Fruit fly (Drosophila melanogaster) whole organism, embryonic: Measurements from ENCODE around the gene CG6040.
A peak's percentile ranks its signal among the peaks of the same experiment; 100 is the strongest.

ENCODE experiments used
- Atf-2 ChIP-seq: fragments of 200-800 bp; sonication (Bioruptor generic); optimal IDR thresholded peaks from 2 replicates; lab custom pipeline; 2016; ENCODE audit warnings: missing biosample characterization, missing genetic modification characterization
- Atf3 ChIP-seq: fragments of 200-800 bp; sonication (Bioruptor generic); optimal IDR thresholded peaks from 3 replicates; lab custom pipeline; 2016; ENCODE audit warnings: missing biosample characterization, missing genetic modification characterization
- CG10431 ChIP-seq: fragments of 200-800 bp; sonication (Bioruptor generic); optimal IDR thresholded peaks from 3 replicates; lab custom pipeline; 2018; ENCODE audit warnings: missing biosample characterization, mild to moderate bottlenecking, missing genetic modification characterization
- CG13123 ChIP-seq: fragments of 200-800 bp; sonication (Bioruptor generic); optimal IDR thresholded peaks from 2 replicates; lab custom pipeline; 2016; ENCODE audit warnings: missing biosample characterization, missing genetic modification characterization
- CG13894 ChIP-seq: fragments of 200-800 bp; sonication (Bioruptor generic); optimal IDR thresholded peaks from 3 replicates; lab custom pipeline; 2018; ENCODE audit warnings: missing biosample characterization, mild to moderate bottlenecking, missing genetic modification characterization, moderate library complexity
- CG14441 ChIP-seq: fragments of 200-800 bp; sonication (Bioruptor generic); IDR thresholded peaks from 2 replicates; pipeline ENCODE4 v1.3.6; 2022; ENCODE audit warnings: missing biosample characterization, missing genetic modification characterization
- CG14667 ChIP-seq: fragments of 200-800 bp; sonication (Bioruptor generic); IDR thresholded peaks from 2 replicates; pipeline ENCODE4 v1.3.6; 2022; ENCODE audit warnings: missing biosample characterization, missing genetic modification characterization
- CG15514 ChIP-seq: fragments of 200-800 bp; sonication (Bioruptor generic); optimal IDR thresholded peaks from 3 replicates; lab custom pipeline; 2017; ENCODE audit warnings: missing biosample characterization, missing genetic modification characterization, mild to moderate bottlenecking, moderate library complexity, missing genetic modification reagents
- CG16815 ChIP-seq: fragments of 200-800 bp; sonication (Bioruptor generic); optimal IDR thresholded peaks from 3 replicates; lab custom pipeline; 2017; ENCODE audit warnings: missing biosample characterization, mild to moderate bottlenecking, missing genetic modification characterization
- CG16863 ChIP-seq: fragments of 200-800 bp; sonication (Bioruptor generic); optimal IDR thresholded peaks from 3 replicates; lab custom pipeline; 2016; ENCODE audit warnings: missing biosample characterization, missing genetic modification characterization
- CG17612 ChIP-seq: fragments of 200-800 bp; sonication (Bioruptor generic); IDR thresholded peaks from 2 replicates; pipeline ENCODE4 v1.3.6; 2022; ENCODE audit warnings: missing biosample characterization, missing genetic modification characterization
- CG2202 ChIP-seq: fragments of 200-800 bp; sonication (Bioruptor generic); optimal IDR thresholded peaks from 2 replicates; lab custom pipeline; 2018; ENCODE audit warnings: missing biosample characterization, mild to moderate bottlenecking, missing genetic modification characterization
- CG30020 ChIP-seq: fragments of 200-800 bp; optimal IDR thresholded peaks from 2 replicates; lab custom pipeline; 2019; ENCODE audit warnings: missing biosample characterization, mild to moderate bottlenecking, missing genetic modification characterization, moderate library complexity
- CG31224 ChIP-seq: fragments of 200-800 bp; sonication (Bioruptor generic); IDR thresholded peaks from 2 replicates; pipeline ENCODE4 v1.3.6; 2022; ENCODE audit warnings: missing biosample characterization, missing genetic modification characterization
- CG3726 ChIP-seq: fragments of 200-800 bp; sonication (Bioruptor generic); IDR thresholded peaks from 3 replicates; pipeline ENCODE4, ENCODE4 v1.3.6; 2022; ENCODE audit warnings: missing biosample characterization, missing genetic modification characterization
- CG3838 ChIP-seq: fragments of 200-800 bp; sonication (Bioruptor generic); optimal IDR thresholded peaks from 3 replicates; lab custom pipeline; 2016; ENCODE audit warnings: missing biosample characterization, missing genetic modification characterization
- CG4707 ChIP-seq: fragments of 200-800 bp; sonication (Bioruptor generic); optimal IDR thresholded peaks from 2 replicates; lab custom pipeline; 2018; ENCODE audit warnings: missing biosample characterization, mild to moderate bottlenecking, missing genetic modification characterization, moderate library complexity
- CG4730 ChIP-seq: fragments of 200-800 bp; sonication (Bioruptor generic); IDR thresholded peaks from 2 replicates; pipeline ENCODE4 v1.3.6; 2022; ENCODE audit warnings: missing biosample characterization, missing genetic modification characterization
- CG5953 ChIP-seq: fragments of 200-800 bp; sonication (Bioruptor generic); IDR thresholded peaks from 2 replicates; pipeline ENCODE4 v1.3.6; 2022; ENCODE audit warnings: missing biosample characterization, missing genetic modification characterization
- CG6813 ChIP-seq: fragments of 200-800 bp; sonication (Bioruptor generic); optimal IDR thresholded peaks from 2 replicates; lab custom pipeline; 2017; ENCODE audit warnings: missing biosample characterization, missing genetic modification characterization, mild to moderate bottlenecking, moderate library complexity, missing genetic modification reagents
- CG7372 ChIP-seq: fragments of 200-800 bp; sonication (Bioruptor generic); IDR thresholded peaks from 2 replicates; pipeline ENCODE4 v1.3.6; 2022; ENCODE audit warnings: missing biosample characterization, missing genetic modification characterization
- CG7987 ChIP-seq: fragments of 200-800 bp; sonication (Bioruptor generic); optimal IDR thresholded peaks from 2 replicates; lab custom pipeline; 2018; ENCODE audit warnings: missing biosample characterization, mild to moderate bottlenecking, missing genetic modification characterization, moderate library complexity
- CG9437 ChIP-seq: fragments of 200-800 bp; sonication (Bioruptor generic); optimal IDR thresholded peaks from 2 replicates; lab custom pipeline; 2018; ENCODE audit warnings: missing biosample characterization, mild to moderate bottlenecking, missing genetic modification characterization
- CkIIα-i1 ChIP-seq: fragments of 200-800 bp; sonication (Bioruptor generic); IDR thresholded peaks from 2 replicates; pipeline ENCODE4 v1.3.6; 2022; ENCODE audit warnings: missing biosample characterization, missing genetic modification characterization
- Deaf1 ChIP-seq: fragments of 200-800 bp; optimal IDR thresholded peaks from 3 replicates; lab custom pipeline; 2019; ENCODE audit warnings: missing biosample characterization, mild to moderate bottlenecking, missing genetic modification characterization, moderate library complexity
- Dip2 ChIP-seq: fragments of 200-800 bp; sonication (Bioruptor generic); IDR thresholded peaks from 2 replicates; pipeline ENCODE4 v1.3.6; 2022; ENCODE audit warnings: missing biosample characterization, missing genetic modification characterization
- Doc3 ChIP-seq: fragments of 200-800 bp; sonication (Bioruptor generic); IDR thresholded peaks from 3 replicates; pipeline ENCODE4 v1.3.6; 2022; ENCODE audit warnings: missing biosample characterization, missing genetic modification characterization; ENCODE audit not compliant: partially characterized antibody
- Eip74EF ChIP-seq, 2 experiments: fragments of 200-800 bp in 1 of 2; fragments of >200 bp in 1 of 2; sonication (Bioruptor generic) in 1 of 2; optimal IDR thresholded peaks; 2 replicates each; lab custom pipeline; 2017 to 2019; ENCODE audit warnings: missing biosample characterization in 2 of 2, missing genetic modification characterization in 2 of 2, mild to moderate bottlenecking in 1 of 2, moderate library complexity in 1 of 2
- Lhr ChIP-seq: fragments of 200-800 bp; sonication (Bioruptor generic); optimal IDR thresholded peaks from 3 replicates; lab custom pipeline; 2017; ENCODE audit warnings: mild to moderate bottlenecking, missing biosample characterization, missing genetic modification reagents, missing genetic modification characterization
- Med ChIP-seq: fragments of 200-800 bp; sonication (Bioruptor generic); peaks from one replicate; lab custom pipeline; 2016; ENCODE audit warnings: missing biosample characterization, missing genetic modification characterization, mild to moderate bottlenecking, inconsistent platforms, moderate library complexity
- Ravus ChIP-seq: fragments of 200-800 bp; sonication (Bioruptor generic); IDR thresholded peaks from 2 replicates; pipeline ENCODE4 v1.3.6; 2022; ENCODE audit warnings: missing biosample characterization, missing genetic modification characterization
- Sox100B ChIP-seq: fragments of 200-800 bp; sonication (Bioruptor generic); optimal IDR thresholded peaks from 3 replicates; lab custom pipeline; 2018; ENCODE audit warnings: missing biosample characterization, mild to moderate bottlenecking, missing genetic modification characterization
- Vsx1 ChIP-seq: fragments of 200-800 bp; sonication (Bioruptor generic); optimal IDR thresholded peaks from 2 replicates; lab custom pipeline; 2017; ENCODE audit warnings: missing biosample characterization, mild to moderate bottlenecking, missing genetic modification characterization, missing genetic modification reagents
- ash1 ChIP-seq: fragments of 200-800 bp; sonication (Bioruptor generic); optimal IDR thresholded peaks from 2 replicates; lab custom pipeline; 2018; ENCODE audit warnings: missing biosample characterization, mild to moderate bottlenecking, missing genetic modification characterization
- bbx ChIP-seq: fragments of 200-800 bp; sonication (Bioruptor generic); IDR thresholded peaks from 2 replicates; pipeline ENCODE4 v1.3.6; 2022; ENCODE audit warnings: missing biosample characterization, missing genetic modification characterization; ENCODE audit not compliant: partially characterized antibody
- cg ChIP-seq: fragments of 200-800 bp; sonication (Bioruptor generic); optimal IDR thresholded peaks from 3 replicates; lab custom pipeline; 2019; ENCODE audit warnings: missing biosample characterization, mild to moderate bottlenecking, missing genetic modification characterization, moderate library complexity
- chinmo ChIP-seq: fragments of 200-800 bp; sonication (Bioruptor generic); IDR thresholded peaks from 4 replicates; pipeline ENCODE4 v1.3.6; 2022; ENCODE audit warnings: missing biosample characterization, missing genetic modification characterization; ENCODE audit not compliant: partially characterized antibody
- eve ChIP-seq, 2 experiments: fragments of >200 bp; optimal IDR thresholded peaks; 2 replicates each; lab custom pipeline; 2017; ENCODE audit warnings: missing biosample characterization in 2 of 2, missing genetic modification characterization in 2 of 2
- fd3F ChIP-seq: fragments of 200-800 bp; sonication (Bioruptor generic); optimal IDR thresholded peaks from 2 replicates; lab custom pipeline; 2018; ENCODE audit warnings: missing biosample characterization, mild to moderate bottlenecking, missing genetic modification characterization, moderate library complexity
- nerfin-1 ChIP-seq: fragments of 200-800 bp; sonication (Bioruptor generic); optimal IDR thresholded peaks from 3 replicates; lab custom pipeline; 2019; ENCODE audit warnings: missing biosample characterization, mild to moderate bottlenecking, missing genetic modification characterization, moderate library complexity
- nom ChIP-seq: fragments of 200-800 bp; sonication (Bioruptor generic); optimal IDR thresholded peaks from 2 replicates; lab custom pipeline; 2017; ENCODE audit warnings: missing biosample characterization, missing genetic modification characterization, mild to moderate bottlenecking, moderate library complexity, missing genetic modification reagents
- oc ChIP-seq: fragments of 200-800 bp; sonication (Bioruptor generic); optimal IDR thresholded peaks from 2 replicates; lab custom pipeline; 2018; ENCODE audit warnings: missing biosample characterization, mild to moderate bottlenecking, missing genetic modification characterization, moderate library complexity
- ro ChIP-seq: fragments of 200-800 bp; sonication (Bioruptor generic); IDR thresholded peaks from 2 replicates; pipeline ENCODE4 v1.3.6; 2022; ENCODE audit warnings: missing biosample characterization, missing genetic modification characterization
- shn ChIP-seq: fragments of 200-800 bp; sonication (Bioruptor generic); optimal IDR thresholded peaks from 3 replicates; lab custom pipeline; 2016; ENCODE audit warnings: missing biosample characterization, missing genetic modification characterization
- twi ChIP-seq: fragments of 200-800 bp; optimal IDR thresholded peaks from 2 replicates; lab custom pipeline; 2019; ENCODE audit warnings: missing biosample characterization, mild to moderate bottlenecking, missing genetic modification characterization, moderate library complexity
- unpg ChIP-seq: fragments of 200-800 bp; sonication (Bioruptor generic); optimal IDR thresholded peaks from 3 replicates; lab custom pipeline; 2018; ENCODE audit warnings: missing biosample characterization, mild to moderate bottlenecking, missing genetic modification characterization, moderate library complexity
- zen ChIP-seq: fragments of 200-800 bp; sonication (Bioruptor generic); optimal IDR thresholded peaks from 3 replicates; lab custom pipeline; 2018; ENCODE audit warnings: missing biosample characterization, mild to moderate bottlenecking, missing genetic modification characterization, moderate library complexity

Gene CG6040

DNA sequence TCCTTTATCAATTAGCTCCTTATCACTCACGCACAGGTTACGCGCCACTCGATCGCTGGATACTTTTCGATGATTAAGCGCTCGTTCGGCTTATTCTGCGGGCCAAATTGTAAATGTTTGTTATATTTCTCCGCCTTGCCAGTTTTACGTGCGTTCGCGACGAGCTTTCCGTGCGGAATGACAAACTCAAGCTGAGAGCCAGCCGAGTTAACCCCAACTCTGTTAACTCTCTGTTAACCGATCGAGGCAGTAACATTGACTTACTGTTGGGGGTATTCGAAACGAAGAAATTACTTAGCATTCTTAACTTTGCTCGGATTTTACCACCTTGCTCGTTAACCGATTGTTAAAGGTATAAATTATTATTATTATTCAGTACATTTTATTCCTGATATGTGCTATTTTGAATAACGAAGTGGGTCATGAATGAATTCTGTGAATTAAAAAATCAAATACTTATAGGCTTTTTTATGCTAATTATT, 56.8 kb downstream of the CG6040 start, which contains the start of gene CG5835 (continued):
- no peak for TF ChIP-seq CG13123 (GFP tag; lab: Kevin White, UChicago)
- no peak for TF ChIP-seq CkIIα-i1 (GFP tag; lab: Robert Waterston, UW)
- no peak for TF ChIP-seq zen
- TF ChIP-seq CG16863, result no peak
- TF ChIP-seq, all 482 proteins: peak for 112

dm6 chr3R:19156670-19157402, 60.1 kb downstream of the CG6040 start, which contains the start of gene nanos:
Gene nanos (plus strand): TSS chr3R:19157238.
- TF ChIP-seq eve (GFP tag; optimal IDR thresholded peaks at IDR 0.05; lab: Kevin White, UChicago), result no peak
- TF ChIP-seq Sox100B, result peak; percentile 20
- 0 out of 3 replicates have a peak, but pooled peaks have one; percentile 6 for TF ChIP-seq CG3726 (GFP tag; lab: Robert Waterston, UW)
- TF ChIP-seq CG3838 (GFP tag; lab: Kevin White, UChicago), result no peak
- TF ChIP-seq Deaf1 (tag; lab: Kevin White, UChicago), result peak; percentile 15
- peak; percentile 7 for TF ChIP-seq Atf3 (GFP tag; lab: Kevin White, UChicago)
- no peak; the same call in 1 of the 2 replicates for TF ChIP-seq CG14667
- peak; percentile 64 for TF ChIP-seq CG14441 (GFP tag; lab: Robert Waterston, UW)
- TF ChIP-seq CG5953 (GFP tag; lab: Robert Waterston, UW), result no peak
- TF ChIP-seq CG4707 (GFP tag; lab: Kevin White, UChicago), result no peak
- TF ChIP-seq CG7372 (GFP tag; lab: Robert Waterston, UW), result peak; percentile 38; the same call in 1 of the 2 replicates
- TF ChIP-seq Doc3, result peak; percentile 95
- no peak for TF ChIP-seq CG2202 (tag; lab: Kevin White, UChicago)
- no peak for TF ChIP-seq twi (tag; lab: Kevin White, UChicago)
- TF ChIP-seq CG16815 (GFP tag; lab: Kevin White, UChicago), result peak; percentile 36
- TF ChIP-seq CG13894 (tag; lab: Kevin White, UChicago), result peak; percentile 56
- TF ChIP-seq unpg (GFP tag; lab: Kevin White, UChicago), result peak; percentile 15
- TF ChIP-seq cg, result no peak
- TF ChIP-seq oc, result peak; percentile 66
- TF ChIP-seq Vsx1 (GFP tag; lab: Kevin White, UChicago), result no peak
- TF ChIP-seq ro, result no peak
- TF ChIP-seq CG9437 (GFP tag; lab: Kevin White, UChicago), result peak; percentile 16
- TF ChIP-seq nom, result no peak
- TF ChIP-seq bbx (GFP tag; lab: Robert Waterston, UW), result peak; percentile 99
- peak; percentile 97 for TF ChIP-seq chinmo (GFP tag; lab: Robert Waterston, UW)
- TF ChIP-seq Ravus (GFP tag; lab: Robert Waterston, UW), result no peak
- peak; percentile 94 for TF ChIP-seq CG15514 (GFP tag; lab: Kevin White, UChicago)
- TF ChIP-seq nerfin-1 (tag; lab: Kevin White, UChicago), result peak; percentile 14
- TF ChIP-seq Eip74EF (GFP tag; optimal IDR thresholded peaks at IDR 0.05; lab: Kevin White, UChicago), result no peak
- TF ChIP-seq CG4730 (GFP tag; lab: Robert Waterston, UW), result no peak
- TF ChIP-seq Dip2, result no peak
- no peak for TF ChIP-seq CG17612 (GFP tag; lab: Robert Waterston, UW)
- peak; percentile 1 for TF ChIP-seq CG10431 (GFP tag; lab: Kevin White, UChicago)
- peak; percentile 56 for TF ChIP-seq Lhr (GFP tag; lab: Kevin White, UChicago)
- peak; percentile 10 for TF ChIP-seq CG6813 (GFP tag; lab: Kevin White, UChicago)
- peak; percentile 48 for TF ChIP-seq shn (GFP tag; lab: Kevin White, UChicago)
- peak; percentile 54 for TF ChIP-seq CG31224 (GFP tag; lab: Robert Waterston, UW)
- TF ChIP-seq fd3F (GFP tag; lab: Kevin White, UChicago), result no peak
- TF ChIP-seq CG30020, result peak; percentile 46
- peak; percentile 69 for TF ChIP-seq ash1 (GFP tag; lab: Kevin White, UChicago)
- no peak for TF ChIP-seq Atf-2
- peak; percentile 67 for TF ChIP-seq CG7987 (GFP tag; lab: Kevin White, UChicago)
- TF ChIP-seq Med (GFP tag; lab: Kevin White, UChicago), result peak; percentile 97
